Comparison of ENCODE assay signal across 4 fruit fly cellular contexts in the genomic region with DNA sequence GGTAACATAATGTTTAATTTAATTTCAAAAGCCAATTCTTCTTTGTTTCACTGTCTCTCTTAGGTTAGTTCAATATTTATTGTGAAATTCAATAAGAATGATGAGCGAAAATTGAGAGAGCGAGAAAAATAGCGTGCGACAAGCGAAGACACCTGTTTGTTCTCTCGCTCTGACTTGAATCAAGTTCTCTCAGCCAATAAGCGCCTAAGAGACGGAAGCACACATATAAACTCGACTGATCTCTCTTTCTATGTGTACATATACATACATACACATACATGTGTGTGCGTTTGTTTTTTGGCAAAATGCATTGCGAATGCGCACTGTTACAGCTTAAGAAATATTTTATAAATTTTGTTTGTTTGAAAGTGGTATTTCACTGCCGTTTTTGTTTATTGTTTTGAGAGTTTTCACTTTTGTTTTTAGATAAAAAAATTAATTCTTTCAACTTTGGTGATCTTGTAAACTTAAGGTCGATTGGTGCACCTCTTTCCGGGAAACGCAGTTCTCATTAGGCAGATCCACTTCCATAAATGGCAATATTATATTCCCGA.
A peak's percentile ranks its signal among the peaks of the same experiment; 100 is the strongest.
TF ChIP-seq lines count a peak whose summit lies in the region.

No protein-coding gene starts in this region.

TF ChIP-seq in whole organism, adult, 20 proteins besides CTCF, POLR2A, EP300 and RAD21 (continued from another document):
- TF ChIP-seq cnc (optimal IDR thresholded peaks at IDR 0.05; lab: Kevin White, UChicago) (no peak), Clk (GFP tag; optimal IDR thresholded peaks at IDR 0.05; lab: Kevin White, UChicago) (no peak), CG7045 (GFP tag; optimal IDR thresholded peaks at IDR 0.05; lab: Kevin White, UChicago) (peak; percentile 21)
TF ChIP-seq in whole organism, adult: peak in this region for 4.

TF ChIP-seq in whole organism, embryonic, 481 proteins besides CTCF, POLR2A, EP300 and RAD21 (continued from another document and continues in another):
- TF ChIP-seq CrebB (tag; optimal IDR thresholded peaks at IDR 0.05; lab: Kevin White, UChicago) (no peak), fu2 (GFP tag; optimal IDR thresholded peaks at IDR 0.05; lab: Kevin White, UChicago) (no peak), CG18599 (GFP tag; optimal IDR thresholded peaks at IDR 0.05; lab: Kevin White, UChicago) (no peak), CG4707 (GFP tag; optimal IDR thresholded peaks at IDR 0.05; lab: Kevin White, UChicago) (no peak), CG8944 (GFP tag; optimal IDR thresholded peaks at IDR 0.05; lab: Kevin White, UChicago) (no peak), bsh (GFP tag; optimal IDR thresholded peaks at IDR 0.05; lab: Kevin White, UChicago) (peak in 1 of 2 experiments; percentile 16), lab (GFP tag; optimal IDR thresholded peaks at IDR 0.05; lab: Kevin White, UChicago) (peak; percentile 18), C15 (GFP tag; IDR thresholded peaks at IDR 0.05; lab: Robert Waterston, UW) (no peak), CG7786 (GFP tag; optimal IDR thresholded peaks at IDR 0.05; lab: Kevin White, UChicago) (no peak), chn (GFP tag; optimal IDR thresholded peaks at IDR 0.05; lab: Kevin White, UChicago) (no peak), luna (GFP tag; optimal IDR thresholded peaks at IDR 0.05; lab: Kevin White, UChicago) (no peak), br (optimal IDR thresholded peaks at IDR 0.05; lab: Kevin White, UChicago) (no peak), danr (GFP tag; IDR thresholded peaks at IDR 0.05; lab: Robert Waterston, UW) (no peak), GATAe (GFP tag; conservative IDR thresholded peaks at IDR 0.05; lab: Robert Waterston, UW) (no peak), Mad (GFP tag; optimal IDR thresholded peaks at IDR 0.05; lab: Kevin White, UChicago) (no peak), CG10654 (GFP tag; optimal IDR thresholded peaks at IDR 0.05; lab: Kevin White, UChicago) (no peak), CG30020 (tag; optimal IDR thresholded peaks at IDR 0.05; lab: Kevin White, UChicago) (no peak), yki (optimal IDR thresholded peaks at IDR 0.05; lab: Kevin White, UChicago) (peak; percentile 8), crol (GFP tag; IDR thresholded peaks at IDR 0.05; lab: Robert Waterston, UW) (no peak), CG14441 (GFP tag; IDR thresholded peaks at IDR 0.05; lab: Robert Waterston, UW) (no peak), CG16863 (GFP tag; optimal IDR thresholded peaks at IDR 0.05; lab: Kevin White, UChicago) (no peak), onecut (GFP tag; IDR thresholded peaks at IDR 0.05; lab: Robert Waterston, UW) (no peak), zfh1 (GFP tag; IDR thresholded peaks at IDR 0.05; lab: Robert Waterston, UW) (no peak), bigmax (GFP tag; optimal IDR thresholded peaks at IDR 0.05; lab: Kevin White, UChicago) (peak; percentile 43), CG31441 (GFP tag; IDR thresholded peaks at IDR 0.05; lab: Robert Waterston, UW) (no peak), Scr (GFP tag; IDR thresholded peaks at IDR 0.05; lab: Robert Waterston, UW; ENCODE audit: partially characterized antibody) (no peak), Ssrp (tag; optimal IDR thresholded peaks at IDR 0.05; lab: Kevin White, UChicago) (no peak), NC2β (GFP tag; optimal IDR thresholded peaks at IDR 0.05; lab: Kevin White, UChicago) (no peak), CG12219 (GFP tag; optimal IDR thresholded peaks at IDR 0.05; lab: Kevin White, UChicago) (no peak), cad (GFP tag; optimal IDR thresholded peaks at IDR 0.05; lab: Kevin White, UChicago) (no peak), gce (GFP tag; IDR thresholded peaks at IDR 0.05; lab: Robert Waterston, UW) (no peak), tin (GFP tag; optimal IDR thresholded peaks at IDR 0.05; lab: Kevin White, UChicago) (no peak), Dip2 (GFP tag; IDR thresholded peaks at IDR 0.05; lab: Robert Waterston, UW) (no peak), phol (tag; optimal IDR thresholded peaks at IDR 0.05; lab: Kevin White, UChicago) (no peak), CG7372 (GFP tag; IDR thresholded peaks at IDR 0.05; lab: Robert Waterston, UW) (no peak), CG8388 (GFP tag; optimal IDR thresholded peaks at IDR 0.05; lab: Kevin White, UChicago) (no peak), esg (GFP tag; conservative IDR thresholded peaks at IDR 0.05; lab: Robert Waterston, UW) (no peak), fd3F (GFP tag; optimal IDR thresholded peaks at IDR 0.05; lab: Kevin White, UChicago) (no peak), CG12659 (GFP tag; optimal IDR thresholded peaks at IDR 0.05; lab: Kevin White, UChicago) (no peak), CG10979 (tag; optimal IDR thresholded peaks at IDR 0.05; lab: Kevin White, UChicago) (no peak), CG1024 (GFP tag; IDR thresholded peaks at IDR 0.05; lab: Robert Waterston, UW) (no peak), CG12744 (GFP tag; optimal IDR thresholded peaks at IDR 0.05; lab: Kevin White, UChicago) (no peak), disco-r (GFP tag; optimal IDR thresholded peaks at IDR 0.05; lab: Kevin White, UChicago) (no peak), CG9215 (GFP tag; IDR thresholded peaks at IDR 0.05; lab: Robert Waterston, UW) (no peak)

TF ChIP-seq in whole organism, prepupa, 60 proteins besides CTCF, POLR2A, EP300 and RAD21 (continued from another document):
- TF ChIP-seq CG32006 (GFP tag; optimal IDR thresholded peaks at IDR 0.05; lab: Kevin White, UChicago) (peak; percentile 13), pdm3 (GFP tag; optimal IDR thresholded peaks at IDR 0.05; lab: Kevin White, UChicago) (no peak), CG8319 (GFP tag; optimal IDR thresholded peaks at IDR 0.05; lab: Kevin White, UChicago) (no peak), fd59A (GFP tag; optimal IDR thresholded peaks at IDR 0.05; lab: Kevin White, UChicago) (no peak), Smox (GFP tag; optimal IDR thresholded peaks at IDR 0.05; lab: Kevin White, UChicago) (no peak), ss (GFP tag; optimal IDR thresholded peaks at IDR 0.05; lab: Kevin White, UChicago) (peak in 1 of 2 experiments; percentile 8), dsx (GFP tag; optimal IDR thresholded peaks at IDR 0.05; lab: Kevin White, UChicago; ENCODE audit: poor library complexity, severe bottlenecking) (no peak), Hr4 (GFP tag; optimal IDR thresholded peaks at IDR 0.05; lab: Kevin White, UChicago) (no peak), CG6808 (GFP tag; optimal IDR thresholded peaks at IDR 0.05; lab: Kevin White, UChicago) (no peak), fkh (GFP tag; optimal IDR thresholded peaks at IDR 0.05; lab: Kevin White, UChicago) (peak; percentile 73)

TF ChIP-seq in whole organism, wandering third instar larva, 38 proteins besides CTCF, POLR2A, EP300 and RAD21 (continued from another document):
- TF ChIP-seq sage (GFP tag; optimal IDR thresholded peaks at IDR 0.05; lab: Kevin White, UChicago) (peak; percentile 6), brk (GFP tag; optimal IDR thresholded peaks at IDR 0.05; lab: Kevin White, UChicago) (peak; percentile 66), OdsH (GFP tag; optimal IDR thresholded peaks at IDR 0.05; lab: Kevin White, UChicago) (no peak), jim (GFP tag; optimal IDR thresholded peaks at IDR 0.05; lab: Kevin White, UChicago) (peak; percentile 34), woc (GFP tag; optimal IDR thresholded peaks at IDR 0.05; lab: Kevin White, UChicago) (peak; percentile 10), Rel (GFP tag; optimal IDR thresholded peaks at IDR 0.05; lab: Kevin White, UChicago) (no peak), Rel (tag; optimal IDR thresholded peaks at IDR 0.05; lab: Kevin White, UChicago) (no peak), tai (GFP tag; optimal IDR thresholded peaks at IDR 0.05; lab: Kevin White, UChicago) (peak; percentile 66), CG9705 (GFP tag; optimal IDR thresholded peaks at IDR 0.05; lab: Kevin White, UChicago) (no peak), pan (optimal IDR thresholded peaks at IDR 0.05; lab: Kevin White, UChicago) (no peak), Hr78 (GFP tag; optimal IDR thresholded peaks at IDR 0.05; lab: Kevin White, UChicago) (no peak), Myc (optimal IDR thresholded peaks at IDR 0.05; lab: Kevin White, UChicago) (no peak), fru (GFP tag; optimal IDR thresholded peaks at IDR 0.05; lab: Kevin White, UChicago) (peak; percentile 6)
